Fruit fly (Drosophila melanogaster): ENCODE results near the gene Adgf-B.

Adgf-B gene

dm6 chr3L:17719754-17720153, 30.6 kb downstream of the Adgf-B start, which contains the start of gene CheB74a:
TSS of gene CheB74a (minus strand) at chr3L:17719854.
- TF ChIP-seq Lpt (GFP tag; optimal IDR thresholded peaks at IDR 0.05) (no peak), Hr4 (GFP tag; optimal IDR thresholded peaks at IDR 0.05) (no peak), fkh (GFP tag; optimal IDR thresholded peaks at IDR 0.05) (no peak), CG1621 (tag; optimal IDR thresholded peaks at IDR 0.05) (no peak), Hr38 (GFP tag; optimal IDR thresholded peaks at IDR 0.05) (no peak), CG8632 (GFP tag; optimal IDR thresholded peaks at IDR 0.05) (no peak), fd59A (GFP tag; optimal IDR thresholded peaks at IDR 0.05) (no peak), svp (GFP tag) (no peak), CG34406 (GFP tag; optimal IDR thresholded peaks at IDR 0.05) (no peak), Gug (GFP tag; IDR thresholded peaks at IDR 0.05) (no peak), CG8119 (GFP tag; IDR thresholded peaks at IDR 0.05) (no peak), achi (GFP tag; optimal IDR thresholded peaks at IDR 0.05) (no peak), CG10631 (GFP tag; optimal IDR thresholded peaks at IDR 0.05) (no peak), CG6276 (GFP tag; optimal IDR thresholded peaks at IDR 0.05) (no peak), Sox102F (GFP tag; optimal IDR thresholded peaks at IDR 0.05) (no peak), acj6 (GFP tag; optimal IDR thresholded peaks at IDR 0.05) (no peak), salr (GFP tag; optimal IDR thresholded peaks at IDR 0.05) (no peak), CG3919 (GFP tag; optimal IDR thresholded peaks at IDR 0.05) (no peak)

Data from whole organism, prepupa.